Fruit fly (Drosophila melanogaster): ENCODE data around the gene ranshi.

Gene ranshi

DNA sequence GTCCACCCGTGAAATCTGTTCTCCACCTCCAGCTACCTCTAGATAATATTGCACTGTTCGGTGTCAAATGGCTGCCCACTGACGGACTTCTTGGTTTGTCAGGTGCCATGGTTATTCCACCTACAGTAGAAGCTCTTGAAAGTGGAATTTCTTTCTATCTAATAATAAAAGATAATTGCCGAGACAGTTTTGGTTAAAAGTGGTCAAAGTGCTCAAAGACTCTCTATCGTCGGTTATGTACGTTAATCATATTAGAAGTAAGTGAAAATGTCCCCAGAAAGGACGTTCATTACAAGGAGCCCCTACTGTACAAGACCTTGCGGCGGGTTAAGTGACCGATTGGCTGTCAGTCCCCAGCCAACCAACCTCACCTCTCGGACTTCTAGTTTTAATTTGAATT lies 14.7 kb upstream of the ranshi start (continued):
- TF ChIP-seq CG11696 (GFP tag; IDR thresholded peaks at IDR 0.05) (no peak), CG11504 (tag; optimal IDR thresholded peaks at IDR 0.05) (no peak), bigmax (GFP tag; optimal IDR thresholded peaks at IDR 0.05) (no peak), dmrt11E (tag; optimal IDR thresholded peaks at IDR 0.05) (no peak), sob (GFP tag; IDR thresholded peaks at IDR 0.05) (peak; percentile 42; the same call in 1 of the 2 replicates), Lhr (GFP tag; optimal IDR thresholded peaks at IDR 0.05) (no peak), CG4730 (GFP tag; IDR thresholded peaks at IDR 0.05) (0 out of 2 replicates have a peak, but pooled peaks have one; percentile 29), grn (GFP tag; optimal IDR thresholded peaks at IDR 0.05) (no peak), CG6654 (GFP tag; optimal IDR thresholded peaks at IDR 0.05) (no peak)

DNA sequence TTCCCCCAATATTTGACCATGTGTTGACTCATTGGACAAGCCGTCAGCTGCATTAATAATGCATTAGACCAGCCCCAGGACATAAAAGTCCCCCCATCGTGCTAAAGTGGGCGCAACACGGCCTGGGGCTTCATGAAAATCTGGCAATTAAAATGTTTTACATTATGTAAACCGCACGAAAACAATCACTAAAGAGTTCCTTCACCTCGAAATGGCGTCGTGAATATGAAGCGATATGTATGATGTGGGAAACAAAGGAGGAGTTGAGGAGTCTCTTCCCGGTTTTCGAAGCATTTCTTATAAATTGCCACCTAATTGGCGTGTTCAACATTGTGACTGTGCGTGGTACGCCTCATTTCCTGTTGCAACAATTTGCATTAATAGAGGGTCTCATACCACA lies 13.2 kb upstream of the ranshi start:
- TF ChIP-seq Taf1 (GFP tag; IDR thresholded peaks at IDR 0.05) (no peak), CG4424 (GFP tag; optimal IDR thresholded peaks at IDR 0.05) (no peak), Mes4 (GFP tag; optimal IDR thresholded peaks at IDR 0.05) (no peak), CG8359 (GFP tag; optimal IDR thresholded peaks at IDR 0.05; ENCODE audit: borderline replicate concordance) (no peak), CG13624 (GFP tag; optimal IDR thresholded peaks at IDR 0.05) (no peak), CG3065 (GFP tag; optimal IDR thresholded peaks at IDR 0.05) (no peak), ham (GFP tag; IDR thresholded peaks at IDR 0.05) (no peak), odd (GFP tag; optimal IDR thresholded peaks at IDR 0.05) (no peak), CG8478 (optimal IDR thresholded peaks at IDR 0.05) (no peak), ap (GFP tag; IDR thresholded peaks at IDR 0.05) (no peak), yki (optimal IDR thresholded peaks at IDR 0.05) (no peak), NK7.1 (GFP tag; optimal IDR thresholded peaks at IDR 0.05) (no peak)

DNA sequence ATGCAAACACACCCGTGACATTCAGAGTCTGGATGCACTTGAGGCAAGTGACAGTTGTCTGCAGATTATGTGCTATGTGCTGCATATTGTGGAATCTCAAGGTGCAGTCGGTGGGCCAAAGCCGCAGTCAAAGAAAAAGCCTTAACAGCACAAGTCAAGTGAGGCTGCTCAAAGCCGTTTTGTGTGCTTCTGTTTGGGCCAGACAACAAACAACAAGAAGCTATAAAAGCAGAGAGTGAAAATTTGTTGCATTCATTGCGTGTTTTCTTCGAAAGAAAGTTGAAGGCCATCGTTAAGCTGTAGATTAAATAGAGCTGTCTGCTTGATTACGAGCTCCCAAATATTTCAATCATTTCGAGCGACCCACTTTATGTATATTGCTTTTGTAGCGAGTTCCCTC lies 12.4 kb upstream of the ranshi start:
- no peak for TF ChIP-seq corto (GFP tag; optimal IDR thresholded peaks at IDR 0.05)
- no peak for TF ChIP-seq CG5953 (GFP tag; IDR thresholded peaks at IDR 0.05)
- 0 out of 2 replicates have a peak, but pooled peaks have one; percentile 4 for TF ChIP-seq sisA (GFP tag; IDR thresholded peaks at IDR 0.05)
- peak; percentile 29; the same call in 1 of the 2 replicates for TF ChIP-seq HLH3B (GFP tag; IDR thresholded peaks at IDR 0.05)
- no peak for TF ChIP-seq Dbx (GFP tag; IDR thresholded peaks at IDR 0.05)
- 0 out of 3 replicates have a peak, but pooled peaks have one; percentile 35 for TF ChIP-seq ken (GFP tag; IDR thresholded peaks at IDR 0.05)
- peak; percentile 12 for TF ChIP-seq Med (GFP tag)
- TF ChIP-seq vvl (GFP tag; IDR thresholded peaks at IDR 0.05), result 0 out of 2 replicates have a peak, but pooled peaks have one; percentile 7
- TF ChIP-seq CG9932 (GFP tag; IDR thresholded peaks at IDR 0.05), result no peak
- peak; percentile 55 for TF ChIP-seq oc (tag; optimal IDR thresholded peaks at IDR 0.05)
- TF ChIP-seq Blimp-1 (GFP tag; optimal IDR thresholded peaks at IDR 0.05), result peak; percentile 56
- TF ChIP-seq MESR4 (GFP tag; optimal IDR thresholded peaks at IDR 0.05), result no peak
- TF ChIP-seq Atf6 (GFP tag; IDR thresholded peaks at IDR 0.05), result no peak
- TF ChIP-seq chm (GFP tag; IDR thresholded peaks at IDR 0.05), result 0 out of 2 replicates have a peak, but pooled peaks have one; percentile 13
- TF ChIP-seq sens (GFP tag), result peak; percentile 58

DNA sequence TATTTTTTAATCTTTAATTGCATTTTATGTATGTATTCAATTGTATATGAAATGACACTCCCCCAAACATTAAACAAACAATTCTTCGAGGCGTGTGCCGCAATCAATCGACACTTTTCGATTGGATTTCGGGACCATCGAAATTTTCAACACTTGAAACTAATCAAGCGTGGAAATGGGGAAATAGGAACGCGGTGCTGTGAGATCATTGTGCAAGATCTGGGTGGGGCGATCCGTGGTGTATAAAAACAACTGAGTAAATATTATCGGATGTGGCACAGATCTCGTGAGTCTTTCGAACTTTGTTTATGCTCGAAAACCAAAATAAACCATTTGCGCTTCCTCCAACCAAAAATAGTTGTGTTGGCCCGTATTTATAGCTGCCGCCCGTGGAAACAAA lies 11.8 kb upstream of the ranshi start:
- TF ChIP-seq Fer2 (tag; optimal IDR thresholded peaks at IDR 0.05) (no peak), CG3726 (GFP tag; IDR thresholded peaks at IDR 0.05) (no peak), sqz (GFP tag; optimal IDR thresholded peaks at IDR 0.05) (no peak), sima (GFP tag; optimal IDR thresholded peaks at IDR 0.05) (no peak), croc (GFP tag; conservative IDR thresholded peaks at IDR 0.05) (no peak), CG4820 (GFP tag; optimal IDR thresholded peaks at IDR 0.05) (no peak), CG12744 (GFP tag; optimal IDR thresholded peaks at IDR 0.05) (no peak), CG31365 (tag; optimal IDR thresholded peaks at IDR 0.05) (no peak), nerfin-1 (tag; optimal IDR thresholded peaks at IDR 0.05) (no peak), CG10274 (GFP tag; optimal IDR thresholded peaks at IDR 0.05) (no peak), al (GFP tag; IDR thresholded peaks at IDR 0.05) (no peak), CG17912 (GFP tag; optimal IDR thresholded peaks at IDR 0.05) (no peak), Deaf1 (tag; optimal IDR thresholded peaks at IDR 0.05) (no peak), CG17186 (GFP tag; optimal IDR thresholded peaks at IDR 0.05) (no peak), CoRest (tag; optimal IDR thresholded peaks at IDR 0.05) (no peak), grn (GFP tag; optimal IDR thresholded peaks at IDR 0.05) (peak; percentile 7)

All from whole organism, embryonic.